Fruit fly (Drosophila melanogaster): Measurements from ENCODE around the gene CG5890.

Gene CG5890

dm6 chr3R:25855594-25856305 lies at the start of gene CG5890:
Gene CG5890 (plus strand): TSS chr3R:25856154.
- TF ChIP-seq CG8478 (optimal IDR thresholded peaks at IDR 0.05) = no peak
- TF ChIP-seq CTCF (optimal IDR thresholded peaks at IDR 0.05) = no peak

- TF ChIP-seq CG8478 (optimal IDR thresholded peaks at IDR 0.05) = no peak
- TF ChIP-seq CTCF (optimal IDR thresholded peaks at IDR 0.05) = no peak
Observed at dm6 chr3R:25810796-25811195, 45.2 kb upstream of the CG5890 start, which contains the start of gene CG5024. Gene CG5024 (plus strand): TSS chr3R:25811096.

- TF ChIP-seq CTCF (optimal IDR thresholded peaks at IDR 0.05) = no peak
- TF ChIP-seq CG8478 (optimal IDR thresholded peaks at IDR 0.05) = no peak
Observed at dm6 chr3R:25811611-25812010, 44.3 kb upstream of the CG5890 start, which contains the start of the genes Acam and CG17770. Gene Acam (plus strand): TSS chr3R:25811911. Gene CG17770 (plus strand): TSS chr3R:25811911.

dm6 chr3R:25815179-25815578 lies 40.8 kb upstream of the CG5890 start, which contains the start of gene CG14354:
Gene CG14354 (plus strand): TSS chr3R:25815479.
- no peak for TF ChIP-seq CTCF (optimal IDR thresholded peaks at IDR 0.05)
- TF ChIP-seq CG8478 (optimal IDR thresholded peaks at IDR 0.05) = no peak

- no peak for TF ChIP-seq CG8478 (optimal IDR thresholded peaks at IDR 0.05)
- TF ChIP-seq CTCF (optimal IDR thresholded peaks at IDR 0.05) = no peak
Observed at dm6 chr3R:25829598-25829997, 26.4 kb upstream of the CG5890 start, which contains the start of gene Mst57Dc. Gene Mst57Dc (minus strand): TSS chr3R:25829698.

dm6 chr3R:25830128-25830527 lies 25.8 kb upstream of the CG5890 start, which contains the start of gene Sfp96F:
Gene Sfp96F (minus strand): TSS chr3R:25830228.
- TF ChIP-seq CG8478 (optimal IDR thresholded peaks at IDR 0.05) (no peak), CTCF (optimal IDR thresholded peaks at IDR 0.05) (no peak)

- TF ChIP-seq CG8478 (optimal IDR thresholded peaks at IDR 0.05) = no peak
- TF ChIP-seq CTCF (optimal IDR thresholded peaks at IDR 0.05) = no peak
Observed at dm6 chr3R:25830814-25831213, 25.1 kb upstream of the CG5890 start, which contains the start of gene Mst57Db. Gene Mst57Db (minus strand): TSS chr3R:25830914.

- TF ChIP-seq CTCF (optimal IDR thresholded peaks at IDR 0.05) = no peak
- TF ChIP-seq CG8478 (optimal IDR thresholded peaks at IDR 0.05) = no peak
Observed at dm6 chr3R:25831799-25832280, 24.1 kb upstream of the CG5890 start, which contains the start of the genes Mst57Da and alpha4GT2. Gene Mst57Da (minus strand): TSS chr3R:25831899. Gene alpha4GT2 (plus strand): TSS chr3R:25832230.

- TF ChIP-seq CTCF (optimal IDR thresholded peaks at IDR 0.05) = peak; percentile 91 to 96
- TF ChIP-seq CG8478 (optimal IDR thresholded peaks at IDR 0.05) = no peak
Observed at dm6 chr3R:25851224-25851682, 4.7 kb upstream of the CG5890 start, which contains the start of the genes CG14545 and CG5886. Gene CG14545 (minus strand): TSS chr3R:25851291. Gene CG5886 (plus strand): TSS chr3R:25851632.

- TF ChIP-seq CG8478 (optimal IDR thresholded peaks at IDR 0.05) (no peak), CTCF (optimal IDR thresholded peaks at IDR 0.05) (no peak)
Observed at dm6 chr3R:25854825-25855224, 1.1 kb upstream of the CG5890 start.

- TF ChIP-seq CG8478 (optimal IDR thresholded peaks at IDR 0.05) (no peak), CTCF (optimal IDR thresholded peaks at IDR 0.05) (no peak)
Observed at dm6 chr3R:25870389-25870788, 14.4 kb downstream of the CG5890 start.

- TF ChIP-seq CTCF (optimal IDR thresholded peaks at IDR 0.05) (peak; percentile 68 to 75), CG8478 (optimal IDR thresholded peaks at IDR 0.05) (no peak)
Observed at dm6 chr3R:25876639-25877038, 20.7 kb downstream of the CG5890 start.

- TF ChIP-seq CTCF (optimal IDR thresholded peaks at IDR 0.05) (no peak), CG8478 (optimal IDR thresholded peaks at IDR 0.05) (no peak)
Observed at dm6 chr3R:25877064-25877463, 21.1 kb downstream of the CG5890 start.

- TF ChIP-seq CTCF (optimal IDR thresholded peaks at IDR 0.05) (no peak), CG8478 (optimal IDR thresholded peaks at IDR 0.05) (no peak)
Observed at dm6 chr3R:25879324-25879766, 23.4 kb downstream of the CG5890 start.

dm6 chr3R:25880198-25880970 lies 24.4 kb downstream of the CG5890 start:
- TF ChIP-seq CG8478 (optimal IDR thresholded peaks at IDR 0.05) (no peak), CTCF (optimal IDR thresholded peaks at IDR 0.05) (no peak)

Data from S2 (cell line).